Worm (Caenorhabditis elegans): ENCODE results near the gene F41E7.2.

Gene F41E7.2

DNA sequence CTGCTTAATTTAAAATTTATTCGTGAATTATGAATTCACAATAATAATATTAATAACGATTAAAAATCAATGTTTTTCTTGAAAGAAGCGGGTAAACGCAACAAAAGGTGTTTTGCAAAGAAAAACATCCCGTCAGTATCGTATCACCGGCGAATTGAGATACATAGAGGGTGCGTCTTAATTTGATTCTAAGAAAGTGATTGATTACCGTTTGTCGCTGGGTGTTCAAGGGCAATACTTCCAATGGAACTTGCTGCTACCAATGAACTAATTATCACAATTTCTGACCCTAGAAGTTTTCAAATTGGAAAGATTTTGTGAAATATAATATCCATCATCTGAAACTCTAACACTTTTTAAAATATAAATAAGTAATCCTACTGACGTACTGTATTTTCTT is 27.9 kb upstream of the F41E7.2 start:
- TF ChIP-seq lin-11 (tag; optimal IDR thresholded peaks at IDR 0.05) (no peak), blmp-1 (tag; optimal IDR thresholded peaks at IDR 0.05; ENCODE audit: insufficient read depth) (peak; percentile 72), ceh-16 (tag; optimal IDR thresholded peaks at IDR 0.05) (peak; percentile 93), sma-9 (GFP tag; optimal IDR thresholded peaks at IDR 0.05) (peak; percentile 27), sma-9 (tag; optimal IDR thresholded peaks at IDR 0.05) (no peak), C34F6.9 (tag; optimal IDR thresholded peaks at IDR 0.05) (no peak)

DNA sequence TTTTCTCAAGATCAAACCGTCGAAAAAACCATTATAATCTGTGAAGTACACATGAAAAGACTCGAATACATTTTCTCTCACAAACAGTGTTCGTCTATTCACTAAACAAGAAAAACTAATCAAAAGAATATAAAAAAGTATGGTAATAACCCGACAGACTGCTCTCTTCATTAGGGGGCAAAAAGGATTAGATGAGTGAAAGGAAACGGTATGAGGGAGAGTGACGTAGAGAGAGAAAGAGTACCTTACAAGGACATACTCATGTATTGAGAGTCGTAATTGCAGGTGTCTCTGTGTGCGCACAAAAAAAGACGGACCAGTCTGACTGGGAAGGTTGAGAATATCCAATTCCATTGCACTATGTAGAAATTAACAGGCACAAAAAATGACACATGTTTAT is 23.8 kb upstream of the F41E7.2 start:
- no peak for TF ChIP-seq mab-5 (tag; optimal IDR thresholded peaks at IDR 0.05)

DNA sequence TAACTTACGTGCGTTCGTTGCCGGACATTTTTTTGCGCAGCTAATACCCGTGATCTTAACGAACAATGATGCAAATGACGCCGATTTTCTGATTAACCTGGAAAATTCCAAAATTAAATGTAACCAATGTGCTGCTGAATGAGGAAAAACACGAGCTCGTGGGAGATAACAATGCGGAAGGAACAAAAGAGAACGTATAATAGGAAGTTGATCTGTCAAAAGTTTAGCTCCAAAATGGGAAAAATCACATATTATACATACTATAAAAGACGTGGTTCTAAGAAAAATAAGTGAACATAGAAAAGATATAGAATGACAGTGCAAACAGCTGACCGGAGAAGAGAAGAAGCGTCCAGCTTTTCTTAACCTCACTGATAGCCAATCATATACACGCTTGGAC is 20.7 kb upstream of the F41E7.2 start, which contains the start of gene C14H10.2:
C14H10.2 (minus strand) TSS at position 101 of the 400 bp plus-strand sequence.
- TF ChIP-seq fos-1 (tag; optimal IDR thresholded peaks at IDR 0.05) (no peak), nhr-10 (tag; optimal IDR thresholded peaks at IDR 0.05) (no peak)

DNA sequence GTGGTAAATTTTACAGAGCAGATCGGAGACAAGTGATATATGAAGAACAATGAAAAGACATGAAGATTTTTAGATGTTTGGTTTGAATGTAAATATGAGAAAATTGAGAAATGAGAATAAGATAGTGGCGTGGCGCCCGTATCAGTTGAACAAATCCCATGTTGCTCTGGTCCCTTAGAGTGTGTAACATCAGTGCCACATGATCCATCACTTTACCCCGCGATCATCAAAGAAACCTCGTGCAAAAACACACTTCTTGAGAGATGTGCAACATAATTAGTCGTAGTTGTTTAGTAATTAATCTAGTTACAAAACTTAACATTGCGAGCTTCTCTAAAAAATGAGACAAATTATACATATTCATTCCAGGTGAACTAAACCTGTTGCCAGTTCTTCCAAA is 19.4 kb upstream of the F41E7.2 start:
- TF ChIP-seq gmeb-1 (tag; optimal IDR thresholded peaks at IDR 0.05) (no peak), nhr-129 (tag; optimal IDR thresholded peaks at IDR 0.05) (peak; percentile 40)

DNA sequence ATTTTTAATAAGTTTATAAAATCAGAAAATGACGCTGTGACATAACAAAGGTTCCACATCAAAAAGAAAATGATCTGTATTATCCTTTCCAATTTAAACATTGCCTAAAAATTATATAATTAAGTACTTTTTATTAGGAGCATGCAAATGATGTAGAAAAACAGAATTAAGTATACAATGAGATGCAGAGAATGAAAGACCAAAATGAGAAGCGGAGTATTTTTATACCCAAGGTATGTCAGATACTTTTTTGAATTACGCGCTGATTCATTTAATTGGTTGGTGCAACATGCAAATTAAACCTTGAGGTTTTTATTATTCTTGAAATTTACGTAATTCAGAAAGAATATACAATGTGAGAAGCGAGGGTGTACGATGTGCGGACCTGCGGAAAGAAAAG is 13.5 kb upstream of the F41E7.2 start, which contains the start of gene C32A9.1:
C32A9.1 (minus strand) TSS at position 101 of the 400 bp plus-strand sequence.
- TF ChIP-seq elt-1 (tag; optimal IDR thresholded peaks at IDR 0.05), result no peak
- TF ChIP-seq C34F6.9 (tag; optimal IDR thresholded peaks at IDR 0.05), result no peak
- TF ChIP-seq Y55F3AM.14 (GFP tag; optimal IDR thresholded peaks at IDR 0.05), result no peak
- no peak for TF ChIP-seq nhr-21 (tag; optimal IDR thresholded peaks at IDR 0.05)
- no peak for TF ChIP-seq ceh-16 (tag; optimal IDR thresholded peaks at IDR 0.05)
- no peak for TF ChIP-seq ama-1 (optimal IDR thresholded peaks at IDR 0.05)
- no peak for TF ChIP-seq blmp-1 (tag; optimal IDR thresholded peaks at IDR 0.05; ENCODE audit: insufficient read depth)
- TF ChIP-seq lsy-2 (tag; optimal IDR thresholded peaks at IDR 0.05), result no peak
- TF ChIP-seq nhr-11 (tag; optimal IDR thresholded peaks at IDR 0.05), result no peak
- TF ChIP-seq nhr-25 (tag; optimal IDR thresholded peaks at IDR 0.05), result no peak
- TF ChIP-seq alr-1 (tag; optimal IDR thresholded peaks at IDR 0.05), result no peak
- TF ChIP-seq sem-4 (tag; optimal IDR thresholded peaks at IDR 0.05), result no peak
- no peak for TF ChIP-seq aly-2 (tag; optimal IDR thresholded peaks at IDR 0.05)
- TF ChIP-seq ZK546.5 (tag; optimal IDR thresholded peaks at IDR 0.05), result no peak
- TF ChIP-seq R02D3.7 (tag; optimal IDR thresholded peaks at IDR 0.05), result no peak
- TF ChIP-seq ztf-1 (GFP tag; conservative IDR thresholded peaks at IDR 0.05), result no peak
- TF ChIP-seq egl-27 (tag; optimal IDR thresholded peaks at IDR 0.05), result no peak

DNA sequence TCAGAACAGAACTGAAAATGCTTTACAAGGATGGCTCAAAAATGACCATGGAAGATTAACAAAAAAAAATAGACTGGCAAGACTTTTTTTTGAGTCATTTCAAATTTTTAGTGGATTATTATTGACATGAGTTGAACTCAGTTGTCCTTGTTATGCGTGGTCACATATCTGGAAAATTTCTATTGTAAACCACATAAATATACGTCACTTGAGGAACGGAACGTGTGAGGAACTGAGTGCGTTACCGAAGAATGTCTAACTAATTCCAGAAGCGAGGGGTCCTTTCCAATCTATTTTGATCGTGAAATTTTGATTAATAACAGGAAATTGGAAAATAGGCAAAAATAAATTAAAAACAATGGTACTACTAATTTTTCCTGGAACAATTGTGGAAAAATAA is 11.2 kb upstream of the F41E7.2 start:
- TF ChIP-seq ztf-4 (tag; optimal IDR thresholded peaks at IDR 0.05), result no peak
- TF ChIP-seq gmeb-1 (tag; optimal IDR thresholded peaks at IDR 0.05), result no peak
- no peak for TF ChIP-seq nhr-21 (tag; optimal IDR thresholded peaks at IDR 0.05)
- no peak for TF ChIP-seq ceh-16 (tag; optimal IDR thresholded peaks at IDR 0.05)
- no peak for TF ChIP-seq skn-1 (tag; optimal IDR thresholded peaks at IDR 0.05)
- TF ChIP-seq Y55F3AM.14 (GFP tag; optimal IDR thresholded peaks at IDR 0.05), result no peak
- no peak for TF ChIP-seq lsy-2 (tag; optimal IDR thresholded peaks at IDR 0.05)
- no peak for TF ChIP-seq elt-3 (tag; optimal IDR thresholded peaks at IDR 0.05)
- no peak for TF ChIP-seq ztf-1 (GFP tag; conservative IDR thresholded peaks at IDR 0.05)
- TF ChIP-seq lin-13 (GFP tag; optimal IDR thresholded peaks at IDR 0.05), result no peak
- TF ChIP-seq snpc-4 (tag; optimal IDR thresholded peaks at IDR 0.05), result no peak

DNA sequence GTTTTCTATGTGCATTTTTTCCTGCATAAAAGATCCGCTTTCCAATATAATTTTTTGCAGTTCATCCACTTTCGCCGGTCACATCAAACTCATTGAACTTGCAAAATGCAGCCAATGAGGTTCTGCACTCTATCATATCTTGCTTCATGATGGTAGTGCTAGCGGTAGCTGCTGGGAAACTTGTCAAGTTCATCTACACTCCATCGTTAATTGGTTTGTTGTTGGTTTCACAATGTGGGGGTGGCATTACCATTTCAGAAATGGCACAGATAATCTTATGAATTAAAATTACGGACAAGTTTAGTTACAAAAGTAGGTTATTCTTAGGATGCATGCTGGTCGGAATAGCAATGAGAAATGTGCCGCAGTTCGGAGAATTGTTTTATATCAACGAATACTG is 978 bp downstream of the F41E7.2 start:
- TF ChIP-seq mdl-1 (tag; optimal IDR thresholded peaks at IDR 0.05), result no peak
- TF ChIP-seq aly-2 (tag; optimal IDR thresholded peaks at IDR 0.05), result no peak

All from whole organism, L2 larva.